Worm (Caenorhabditis elegans) whole organism, L3 larva: Measurements from ENCODE around the gene F33C8.2.

Experiments
- ZK546.5 ChIP-seq: sonication (generic microtip); optimal IDR thresholded peaks from 2 replicates; lab custom pipeline; 2017; ENCODE audit warnings: missing biosample characterization, missing genetic modification characterization
- aly-2 ChIP-seq: fragments of 150-350 bp; optimal IDR thresholded peaks from 2 replicates; lab custom pipeline; 2014; ENCODE audit warnings: missing biosample characterization, missing genetic modification characterization
- ceh-16 ChIP-seq: sonication (generic microtip); optimal IDR thresholded peaks from 2 replicates; lab custom pipeline; 2017; ENCODE audit warnings: missing biosample characterization, missing genetic modification characterization
- ceh-82 ChIP-seq: fragments of 150-350 bp; optimal IDR thresholded peaks from 2 replicates; lab custom pipeline; 2014; ENCODE audit warnings: missing biosample characterization, missing genetic modification characterization
- ceh-9 ChIP-seq: sonication (generic microtip); optimal IDR thresholded peaks from 2 replicates; lab custom pipeline; 2018; ENCODE audit warnings: missing biosample characterization, missing genetic modification characterization
- egl-27 ChIP-seq: sonication (generic microtip); optimal IDR thresholded peaks from 4 replicates; lab custom pipeline; 2017; ENCODE audit warnings: missing biosample characterization, missing genetic modification reagents, missing genetic modification characterization
- egl-5 ChIP-seq: fragments of 150-350 bp; optimal IDR thresholded peaks from 2 replicates; lab custom pipeline; 2017; ENCODE audit warnings: missing biosample characterization, missing genetic modification reagents, missing genetic modification characterization, inconsistent platforms
- elt-1 ChIP-seq: fragments of 150-350 bp; optimal IDR thresholded peaks from 2 replicates; lab custom pipeline; 2014; ENCODE audit warnings: missing biosample characterization, missing genetic modification characterization
- elt-2 ChIP-seq: sonication (generic microtip); optimal IDR thresholded peaks from 2 replicates; lab custom pipeline; 2016; ENCODE audit warnings: missing genetic modification reagents, mild to moderate bottlenecking, missing genetic modification characterization, missing compliant biosample characterization
- eor-1 ChIP-seq, 2 experiments: fragments of 150-350 bp; optimal IDR thresholded peaks; 2 replicates each; lab custom pipeline; 2014 to 2018; ENCODE audit warnings: missing biosample characterization in 2 of 2, missing genetic modification characterization in 2 of 2
- fkh-2 ChIP-seq: fragments of 150-350 bp; optimal IDR thresholded peaks from 2 replicates; lab custom pipeline; 2014; ENCODE audit warnings: missing biosample characterization, missing genetic modification reagents, missing genetic modification characterization
- fos-1 ChIP-seq: fragments of 150-350 bp; optimal IDR thresholded peaks from 2 replicates; lab custom pipeline; 2014; ENCODE audit warnings: missing biosample characterization, missing genetic modification characterization
- hmg-11 ChIP-seq: sonication (generic microtip); optimal IDR thresholded peaks from 2 replicates; lab custom pipeline; 2016; ENCODE audit warnings: missing genetic modification characterization, missing compliant biosample characterization
- jun-1 ChIP-seq: fragments of 150-350 bp; optimal IDR thresholded peaks from 2 replicates; lab custom pipeline; 2014; ENCODE audit warnings: missing biosample characterization, missing genetic modification reagents, missing genetic modification characterization
- lin-15B ChIP-seq: fragments of 150-350 bp; optimal IDR thresholded peaks from 2 replicates; lab custom pipeline; 2014; ENCODE audit warnings: missing biosample characterization, missing genetic modification characterization
- lin-39 ChIP-seq: fragments of 150-350 bp; optimal IDR thresholded peaks from 2 replicates; lab custom pipeline; 2018; ENCODE audit warnings: missing biosample characterization, missing genetic modification reagents, missing genetic modification characterization
- lsy-12 ChIP-seq: sonication (generic microtip); optimal IDR thresholded peaks from 2 replicates; lab custom pipeline; 2016; ENCODE audit warnings: mild to moderate bottlenecking, missing genetic modification characterization, missing compliant biosample characterization
- mdl-1 ChIP-seq: fragments of 150-350 bp; optimal IDR thresholded peaks from 2 replicates; lab custom pipeline; 2014; ENCODE audit warnings: missing biosample characterization, missing genetic modification characterization
- nhr-11 ChIP-seq: fragments of 150-350 bp; optimal IDR thresholded peaks from 2 replicates; lab custom pipeline; 2014; ENCODE audit warnings: missing biosample characterization, missing genetic modification characterization
- nhr-23 ChIP-seq: fragments of 150-350 bp; optimal IDR thresholded peaks from 2 replicates; lab custom pipeline; 2014; ENCODE audit warnings: missing biosample characterization, missing genetic modification reagents, missing genetic modification characterization
- nhr-237 ChIP-seq: fragments of 150-350 bp; optimal IDR thresholded peaks from 2 replicates; lab custom pipeline; 2014; ENCODE audit warnings: missing biosample characterization, missing genetic modification characterization
- nhr-25 ChIP-seq: sonication (generic microtip); optimal IDR thresholded peaks from 2 replicates; lab custom pipeline; 2017; ENCODE audit warnings: missing biosample characterization, missing genetic modification characterization
- nhr-28 ChIP-seq: fragments of 150-350 bp; optimal IDR thresholded peaks from 2 replicates; lab custom pipeline; 2014; ENCODE audit warnings: missing biosample characterization, missing genetic modification characterization
- nhr-43 ChIP-seq: sonication (generic microtip); optimal IDR thresholded peaks from 2 replicates; lab custom pipeline; 2016; ENCODE audit warnings: mild to moderate bottlenecking, missing genetic modification characterization, missing compliant biosample characterization; ENCODE audit not compliant: poor library complexity, severe bottlenecking
- nhr-67 ChIP-seq: fragments of 150-350 bp; optimal IDR thresholded peaks from 2 replicates; lab custom pipeline; 2014; ENCODE audit warnings: missing biosample characterization, missing genetic modification characterization
- nhr-76 ChIP-seq: fragments of 150-350 bp; sonication (generic microtip); optimal IDR thresholded peaks from 5 replicates; lab custom pipeline; 2014; ENCODE audit warnings: missing biosample characterization, missing genetic modification characterization
- nhr-77 ChIP-seq: fragments of 150-350 bp; optimal IDR thresholded peaks from 2 replicates; lab custom pipeline; 2014; ENCODE audit warnings: missing biosample characterization, missing genetic modification characterization
- pha-4 ChIP-seq: fragments of 150-350 bp; optimal IDR thresholded peaks from 2 replicates; lab custom pipeline; 2014; ENCODE audit warnings: missing biosample characterization, missing genetic modification reagents, missing genetic modification characterization
- pqm-1 ChIP-seq: fragments of 150-350 bp; optimal IDR thresholded peaks from 2 replicates; lab custom pipeline; 2017; ENCODE audit warnings: missing biosample characterization, missing genetic modification characterization, inconsistent platforms
- sea-2 ChIP-seq: fragments of 150-350 bp; sonication (generic microtip); optimal IDR thresholded peaks from 4 replicates; lab custom pipeline; 2014; ENCODE audit warnings: missing biosample characterization, missing genetic modification reagents, missing genetic modification characterization
- skn-1 ChIP-seq: fragments of 150-350 bp; optimal IDR thresholded peaks from 2 replicates; lab custom pipeline; 2014; ENCODE audit warnings: missing biosample characterization, missing genetic modification characterization
- snpc-4 ChIP-seq: fragments of 150-350 bp; optimal IDR thresholded peaks from 2 replicates; lab custom pipeline; 2014; ENCODE audit warnings: missing biosample characterization, missing genetic modification characterization
- unc-39 ChIP-seq: sonication (generic microtip); optimal IDR thresholded peaks from 4 replicates; lab custom pipeline; 2017; ENCODE audit warnings: missing biosample characterization, missing genetic modification characterization
- unc-62 ChIP-seq: fragments of 150-350 bp; sonication (generic microtip); optimal IDR thresholded peaks from 4 replicates; lab custom pipeline; 2014; ENCODE audit warnings: missing biosample characterization, missing genetic modification reagents, missing genetic modification characterization
- ztf-11 ChIP-seq: fragments of 150-350 bp; optimal IDR thresholded peaks from 2 replicates; lab custom pipeline; 2014; ENCODE audit warnings: missing biosample characterization, missing genetic modification characterization
- ztf-4 ChIP-seq: fragments of 150-350 bp; optimal IDR thresholded peaks from 2 replicates; lab custom pipeline; 2014; ENCODE audit warnings: missing biosample characterization, missing genetic modification characterization

The F33C8.2 gene

ce11 chrX:14724935-14725334 lies 3.7 kb downstream of the F33C8.2 start:
- no peak for TF ChIP-seq ceh-9 (tag; lab: Kevin White, UChicago)
- no peak for TF ChIP-seq eor-1 (tag; optimal IDR thresholded peaks at IDR 0.05; lab: Kevin White, UChicago)
- no peak for TF ChIP-seq lin-15B (tag; lab: Kevin White, UChicago)
- TF ChIP-seq ceh-16 (tag; lab: Kevin White, UChicago) = no peak

- TF ChIP-seq lin-39 (tag; lab: Kevin White, UChicago) (no peak), egl-27 (no peak), lsy-12 (tag; lab: Kevin White, UChicago) (no peak), fos-1 (tag; lab: Kevin White, UChicago) (no peak), mdl-1 (no peak), elt-2 (no peak), nhr-25 (no peak), ztf-4 (tag; lab: Kevin White, UChicago) (no peak)
These were observed 8.1 kb downstream of the F33C8.2 start, which contains the start of gene tsp-8 for ce11 chrX:14729319-14729718. Gene tsp-8 (minus strand): TSS chrX:14729503.

ce11 chrX:14731828-14732331 lies 10.7 kb downstream of the F33C8.2 start, which contains the start of gene F33C8.4:
Gene F33C8.4 (plus strand): TSS chrX:14732281.
- TF ChIP-seq eor-1 (tag; optimal IDR thresholded peaks at IDR 0.05; lab: Kevin White, UChicago) = no peak
- no peak for TF ChIP-seq skn-1 (tag; lab: Kevin White, UChicago)
- TF ChIP-seq ZK546.5 (tag; lab: Kevin White, UChicago) = no peak
- TF ChIP-seq nhr-25 = no peak

- no peak for TF ChIP-seq nhr-237 (tag; lab: Kevin White, UChicago)
- no peak for TF ChIP-seq jun-1
- TF ChIP-seq egl-5 = no peak
- TF ChIP-seq unc-39 (tag; lab: Kevin White, UChicago) = no peak
- no peak for TF ChIP-seq lin-15B (tag; lab: Kevin White, UChicago)
- no peak for TF ChIP-seq elt-1 (tag; lab: Kevin White, UChicago)
- TF ChIP-seq pha-4 (tag; lab: Kevin White, UChicago) = no peak
- TF ChIP-seq ztf-4 (tag; lab: Kevin White, UChicago) = no peak
- TF ChIP-seq nhr-11 = no peak
- TF ChIP-seq unc-62 (GFP tag; lab: Kevin White, UChicago) = no peak
- TF ChIP-seq ztf-11 (tag; lab: Kevin White, UChicago) = no peak
These were observed 15.0 kb downstream of the F33C8.2 start for ce11 chrX:14736220-14736619.

ce11 chrX:14736955-14737621 lies 15.9 kb downstream of the F33C8.2 start:
- TF ChIP-seq egl-5 (no peak), elt-2 (peak; percentile 57), ceh-16 (tag; lab: Kevin White, UChicago) (no peak), jun-1 (peak; percentile 16), nhr-25 (peak; percentile 58), nhr-43 (peak; percentile 18), fkh-2 (no peak), nhr-23 (peak; percentile 21), ZK546.5 (tag; lab: Kevin White, UChicago) (no peak), ceh-9 (tag; lab: Kevin White, UChicago) (no peak), pqm-1 (tag; lab: Kevin White, UChicago) (peak; percentile 56)

- no peak for TF ChIP-seq snpc-4 (tag; lab: Kevin White, UChicago)
- TF ChIP-seq elt-2 = no peak
- no peak for TF ChIP-seq egl-27
- no peak for TF ChIP-seq fos-1 (tag; lab: Kevin White, UChicago)
- TF ChIP-seq hmg-11 (tag; lab: Kevin White, UChicago) = no peak
- no peak for TF ChIP-seq nhr-67
- TF ChIP-seq nhr-76 (tag; lab: Kevin White, UChicago) = no peak
- TF ChIP-seq lsy-12 (tag; lab: Kevin White, UChicago) = no peak
- TF ChIP-seq aly-2 (tag; lab: Kevin White, UChicago) = no peak
- no peak for TF ChIP-seq nhr-77 (tag; lab: Kevin White, UChicago)
- TF ChIP-seq ztf-4 (tag; lab: Kevin White, UChicago) = no peak
- TF ChIP-seq pha-4 (tag; lab: Kevin White, UChicago) = no peak
- TF ChIP-seq ceh-82 (tag; lab: Kevin White, UChicago) = no peak
- TF ChIP-seq sea-2 = no peak
- no peak for TF ChIP-seq jun-1
- TF ChIP-seq nhr-25 = no peak
- no peak for TF ChIP-seq nhr-28 (tag; lab: Kevin White, UChicago)
- TF ChIP-seq fkh-2 = no peak
These were observed 16.4 kb downstream of the F33C8.2 start for ce11 chrX:14737623-14738022.
